Fruit fly (Drosophila melanogaster): Measurements from ENCODE around the gene wrm1.

The wrm1 gene

DNA sequence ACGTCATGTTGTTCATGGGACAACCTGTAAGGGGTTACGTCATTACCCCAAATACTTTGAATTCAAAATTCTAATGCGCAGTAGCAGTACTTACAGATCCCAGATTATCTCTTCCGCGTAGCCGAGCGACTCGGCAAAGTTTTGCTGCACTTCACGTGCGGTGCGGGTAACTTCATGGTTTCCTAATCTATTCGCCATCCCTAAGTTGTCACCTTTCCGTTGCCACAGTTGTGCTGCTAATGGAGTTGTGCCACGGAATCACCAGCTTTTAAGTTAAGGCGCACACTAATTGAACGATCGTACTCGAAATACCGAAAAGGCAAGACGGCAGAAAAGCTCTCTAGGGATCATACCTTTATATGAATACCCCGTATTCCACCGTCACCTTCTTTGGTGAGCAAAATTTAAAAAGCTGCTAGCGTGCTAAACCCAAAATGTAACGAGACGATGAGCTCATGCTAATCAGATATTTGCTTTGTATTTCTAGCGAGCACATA is 24.8 kb upstream of the wrm1 start, which contains the start of gene pst (continued):
- TF ChIP-seq CG9609 (GFP tag; optimal IDR thresholded peaks at IDR 0.05) (no peak), B-H2 (GFP tag; optimal IDR thresholded peaks at IDR 0.05) (peak; percentile 46), ranshi (GFP tag; IDR thresholded peaks at IDR 0.05) (peak; percentile 11; the same call in 1 of the 2 replicates), CoRest (tag; optimal IDR thresholded peaks at IDR 0.05) (peak; percentile 67), sna (GFP tag; IDR thresholded peaks at IDR 0.05; ENCODE audit: partially characterized antibody) (no peak), trh (GFP tag; optimal IDR thresholded peaks at IDR 0.05) (no peak), CG11695 (GFP tag; IDR thresholded peaks at IDR 0.05) (0 out of 3 replicates have a peak, but pooled peaks have one; percentile 29), amos (GFP tag; IDR thresholded peaks at IDR 0.05; ENCODE audit: partially characterized antibody) (peak; percentile 40; the same call in 1 of the 2 replicates), gcm (GFP tag; optimal IDR thresholded peaks at IDR 0.05) (no peak), zen2 (GFP tag; IDR thresholded peaks at IDR 0.05; ENCODE audit: partially characterized antibody) (0 out of 3 replicates have a peak, but pooled peaks have one; percentile 15), CG4328 (GFP tag; optimal IDR thresholded peaks at IDR 0.05) (no peak), CG11696 (GFP tag; IDR thresholded peaks at IDR 0.05) (no peak), CG4820 (GFP tag; optimal IDR thresholded peaks at IDR 0.05) (no peak), yki (optimal IDR thresholded peaks at IDR 0.05) (no peak), CG10543 (GFP tag; optimal IDR thresholded peaks at IDR 0.05) (peak; percentile 59), Atf6 (GFP tag; IDR thresholded peaks at IDR 0.05) (peak; percentile 66), CG9876 (GFP tag; optimal IDR thresholded peaks at IDR 0.05) (no peak), Hand (GFP tag; optimal IDR thresholded peaks at IDR 0.05) (peak; percentile 46), Mad (GFP tag; optimal IDR thresholded peaks at IDR 0.05) (no peak), CG12769 (tag; optimal IDR thresholded peaks at IDR 0.05) (peak; percentile 74), mam (GFP tag; optimal IDR thresholded peaks at IDR 0.05) (no peak), Blimp-1 (GFP tag; optimal IDR thresholded peaks at IDR 0.05) (no peak), bbx (GFP tag; IDR thresholded peaks at IDR 0.05; ENCODE audit: partially characterized antibody) (peak; percentile 69), hb (GFP tag; IDR thresholded peaks at IDR 0.05; ENCODE audit: partially characterized antibody) (no peak), Nf-YB (GFP tag; optimal IDR thresholded peaks at IDR 0.05) (no peak), Gsc (GFP tag; IDR thresholded peaks at IDR 0.05) (no peak), CG14667 (GFP tag; IDR thresholded peaks at IDR 0.05) (no peak), Atf-2 (GFP tag; optimal IDR thresholded peaks at IDR 0.05) (peak; percentile 14), CG15479 (GFP tag; optimal IDR thresholded peaks at IDR 0.05) (no peak), Sox102F (GFP tag; optimal IDR thresholded peaks at IDR 0.05) (no peak), repo (GFP tag; optimal IDR thresholded peaks at IDR 0.05) (no peak), NC2β (GFP tag; optimal IDR thresholded peaks at IDR 0.05) (peak; percentile 41), CG11504 (tag; optimal IDR thresholded peaks at IDR 0.05) (no peak), H2.0 (GFP tag; IDR thresholded peaks at IDR 0.05) (0 out of 2 replicates have a peak, but pooled peaks have one; percentile 25), D19A (tag; optimal IDR thresholded peaks at IDR 0.05) (peak; percentile 14), dimm (GFP tag; IDR thresholded peaks at IDR 0.05) (no peak), CG18476 (GFP tag; optimal IDR thresholded peaks at IDR 0.05) (no peak), HLHmδ (GFP tag; optimal IDR thresholded peaks at IDR 0.05) (peak; percentile 33), ap (GFP tag; IDR thresholded peaks at IDR 0.05) (no peak), lab (GFP tag; optimal IDR thresholded peaks at IDR 0.05) (peak; percentile 69), CG10431 (GFP tag; optimal IDR thresholded peaks at IDR 0.05) (no peak), CG3726 (GFP tag; IDR thresholded peaks at IDR 0.05) (no peak), oc (tag; optimal IDR thresholded peaks at IDR 0.05) (peak; percentile 45), E2f1 (GFP tag; IDR thresholded peaks at IDR 0.05) (peak; percentile 39; the same call in 1 of the 2 replicates), dysf (GFP tag; IDR thresholded peaks at IDR 0.05) (0 out of 3 replicates have a peak, but pooled peaks have one; percentile 26), CrebB (tag; optimal IDR thresholded peaks at IDR 0.05) (peak; percentile 66), tin (GFP tag; optimal IDR thresholded peaks at IDR 0.05) (no peak), maf-S (GFP tag; optimal IDR thresholded peaks at IDR 0.05) (no peak), ken (GFP tag; IDR thresholded peaks at IDR 0.05) (no peak), Dip2 (GFP tag; IDR thresholded peaks at IDR 0.05) (no peak), HLH54F (GFP tag; optimal IDR thresholded peaks at IDR 0.05) (peak; percentile 29)

Data from whole organism, embryonic.